Fruit fly (Drosophila melanogaster) whole organism, embryonic: ENCODE results near the gene Kap3.

ENCODE experiments used
- Atf6 ChIP-seq: fragments of 200-800 bp; sonication (Bioruptor generic); IDR thresholded peaks from 2 replicates; pipeline ENCODE4 v1.3.6; 2022; ENCODE audit warnings: missing biosample characterization, missing genetic modification characterization
- Bteb2 ChIP-seq: fragments of 200-800 bp; sonication (Bioruptor generic); optimal IDR thresholded peaks from 2 replicates; lab custom pipeline; 2016; ENCODE audit warnings: missing biosample characterization, missing genetic modification characterization
- CG1024 ChIP-seq: fragments of 200-800 bp; sonication (Bioruptor generic); IDR thresholded peaks from 2 replicates; pipeline ENCODE4 v1.3.6; 2022; ENCODE audit warnings: missing biosample characterization, missing genetic modification characterization
- CG10267 ChIP-seq: fragments of 200-800 bp; sonication (Bioruptor generic); optimal IDR thresholded peaks from 2 replicates; lab custom pipeline; 2018; ENCODE audit warnings: missing biosample characterization, mild to moderate bottlenecking, missing genetic modification characterization, moderate library complexity
- CG11695 ChIP-seq: fragments of 200-800 bp; sonication (Bioruptor generic); IDR thresholded peaks from 3 replicates; pipeline ENCODE4 v1.3.6; 2022; ENCODE audit warnings: missing biosample characterization, missing genetic modification characterization
- CG12769 ChIP-seq: fragments of 200-800 bp; sonication (Bioruptor generic); optimal IDR thresholded peaks from 2 replicates; lab custom pipeline; 2019; ENCODE audit warnings: missing biosample characterization, mild to moderate bottlenecking, missing genetic modification characterization, moderate library complexity
- CG14860 ChIP-seq: fragments of 200-800 bp; sonication (Bioruptor generic); IDR thresholded peaks from 3 replicates; pipeline ENCODE4 v1.3.6; 2022; ENCODE audit warnings: missing biosample characterization, missing genetic modification characterization; ENCODE audit not compliant: partially characterized antibody
- CG15479 ChIP-seq: fragments of 200-800 bp; sonication (Bioruptor generic); optimal IDR thresholded peaks from 3 replicates; lab custom pipeline; 2019; ENCODE audit warnings: missing biosample characterization, mild to moderate bottlenecking, missing genetic modification characterization, moderate library complexity
- CG1602 ChIP-seq: fragments of 200-800 bp; sonication (Bioruptor generic); optimal IDR thresholded peaks from 3 replicates; lab custom pipeline; 2016; ENCODE audit warnings: missing biosample characterization, missing genetic modification characterization
- CG17829 ChIP-seq: fragments of 200-800 bp; optimal IDR thresholded peaks from 2 replicates; lab custom pipeline; 2019; ENCODE audit warnings: missing biosample characterization, mild to moderate bottlenecking, missing genetic modification characterization, moderate library complexity
- CG31388 ChIP-seq: fragments of 200-800 bp; sonication (Bioruptor generic); optimal IDR thresholded peaks from 2 replicates; lab custom pipeline; 2016; ENCODE audit warnings: missing biosample characterization, missing genetic modification characterization
- CG32532 ChIP-seq: fragments of 200-800 bp; sonication (Bioruptor generic); IDR thresholded peaks from 2 replicates; pipeline ENCODE4 v1.3.6; 2022; ENCODE audit warnings: missing biosample characterization, missing genetic modification characterization
- CG3281 ChIP-seq: fragments of 200-800 bp; sonication (Bioruptor generic); optimal IDR thresholded peaks from 3 replicates; lab custom pipeline; 2017; ENCODE audit warnings: missing biosample characterization, mild to moderate bottlenecking, missing genetic modification characterization
- CG4360 ChIP-seq: fragments of 200-800 bp; sonication (Bioruptor generic); IDR thresholded peaks from 2 replicates; pipeline ENCODE4 v1.3.6; 2022; ENCODE audit warnings: missing biosample characterization, missing genetic modification characterization
- CG4424 ChIP-seq: fragments of 200-800 bp; sonication (Bioruptor generic); optimal IDR thresholded peaks from 3 replicates; lab custom pipeline; 2016; ENCODE audit warnings: missing biosample characterization, missing genetic modification characterization
- CG4617 ChIP-seq: fragments of 200-800 bp; sonication (Bioruptor generic); optimal IDR thresholded peaks from 3 replicates; lab custom pipeline; 2016; ENCODE audit warnings: missing biosample characterization, missing genetic modification characterization, borderline replicate concordance
- CG6791 ChIP-seq: fragments of 200-800 bp; sonication (Bioruptor generic); IDR thresholded peaks from 3 replicates; pipeline ENCODE4 v1.3.6; 2022; ENCODE audit warnings: missing biosample characterization, missing genetic modification characterization; ENCODE audit not compliant: partially characterized antibody
- CG9215 ChIP-seq: fragments of 200-800 bp; sonication (Bioruptor generic); IDR thresholded peaks from 2 replicates; pipeline ENCODE4 v1.3.6; 2022; ENCODE audit warnings: missing biosample characterization, missing genetic modification characterization
- CHES-1-like ChIP-seq: fragments of 200-800 bp; sonication (Bioruptor generic); optimal IDR thresholded peaks from 2 replicates; lab custom pipeline; 2016; ENCODE audit warnings: missing biosample characterization, missing genetic modification characterization
- Doc3 ChIP-seq: fragments of 200-800 bp; sonication (Bioruptor generic); IDR thresholded peaks from 3 replicates; pipeline ENCODE4 v1.3.6; 2022; ENCODE audit warnings: missing biosample characterization, missing genetic modification characterization; ENCODE audit not compliant: partially characterized antibody
- Ets65A ChIP-seq: fragments of 200-800 bp; sonication (Bioruptor generic); peaks from one replicate; lab custom pipeline; 2016; ENCODE audit warnings: missing biosample characterization, missing genetic modification characterization
- Ets97D ChIP-seq: fragments of 200-800 bp; sonication (Bioruptor generic); optimal IDR thresholded peaks from 3 replicates; lab custom pipeline; 2016; ENCODE audit warnings: missing biosample characterization, missing genetic modification characterization
- HmgZ ChIP-seq: fragments of 200-800 bp; sonication (Bioruptor generic); optimal IDR thresholded peaks from 2 replicates; lab custom pipeline; 2018; ENCODE audit warnings: missing biosample characterization, mild to moderate bottlenecking, missing genetic modification characterization
- Hr78 ChIP-seq, 2 experiments: fragments of 200-800 bp in 1 of 2; fragments of >200 bp in 1 of 2; sonication (Bioruptor generic) in 1 of 2; optimal IDR thresholded peaks; 2 replicates each; lab custom pipeline; 2017 to 2019; ENCODE audit warnings: missing biosample characterization in 2 of 2, missing genetic modification characterization in 2 of 2, mild to moderate bottlenecking in 1 of 2, moderate library complexity in 1 of 2
- Myb ChIP-seq: fragments of 200-800 bp; sonication (Bioruptor generic); optimal IDR thresholded peaks from 2 replicates; lab custom pipeline; 2016; ENCODE audit warnings: missing biosample characterization, missing genetic modification characterization
- NFAT ChIP-seq: fragments of 200-800 bp; sonication (Bioruptor generic); IDR thresholded peaks from 2 replicates; pipeline ENCODE4 v1.3.6; 2022; ENCODE audit warnings: missing biosample characterization, missing genetic modification characterization
- Sin3A ChIP-seq: fragments of >200 bp; optimal IDR thresholded peaks from 2 replicates; lab custom pipeline; 2018
- Sry-δ ChIP-seq: fragments of 200-800 bp; sonication (Bioruptor generic); optimal IDR thresholded peaks from 2 replicates; lab custom pipeline; 2016; ENCODE audit warnings: missing biosample characterization, missing genetic modification characterization
- da ChIP-seq: fragments of 200-800 bp; sonication (Bioruptor generic); optimal IDR thresholded peaks from 2 replicates; lab custom pipeline; 2016; ENCODE audit warnings: missing biosample characterization, missing genetic modification characterization
- dan ChIP-seq: fragments of 200-800 bp; sonication (Bioruptor generic); IDR thresholded peaks from 2 replicates; pipeline ENCODE4 v1.3.6; 2022; ENCODE audit warnings: missing biosample characterization, missing genetic modification characterization
- dimm ChIP-seq: fragments of 200-800 bp; sonication (Bioruptor generic); IDR thresholded peaks from 2 replicates; pipeline ENCODE4 v1.3.6; 2022; ENCODE audit warnings: missing biosample characterization, missing genetic modification characterization
- hb ChIP-seq: fragments of 200-800 bp; sonication (Bioruptor generic); IDR thresholded peaks from 3 replicates; pipeline ENCODE4 v1.3.6; 2022; ENCODE audit warnings: missing biosample characterization, missing genetic modification characterization; ENCODE audit not compliant: partially characterized antibody
- hbn ChIP-seq: fragments of 200-800 bp; sonication (Bioruptor generic); IDR thresholded peaks from 2 replicates; pipeline ENCODE4 v1.3.6; 2022; ENCODE audit warnings: missing biosample characterization, missing genetic modification characterization; ENCODE audit not compliant: partially characterized antibody
- her ChIP-seq: fragments of 200-800 bp; sonication (Bioruptor generic); optimal IDR thresholded peaks from 2 replicates; lab custom pipeline; 2016; ENCODE audit warnings: missing biosample characterization, missing genetic modification characterization
- insv ChIP-seq, 2 experiments: fragments of 200-800 bp; sonication (Bioruptor generic); optimal IDR thresholded peaks; 3 replicates each; lab custom pipeline; 2016 to 2018; ENCODE audit warnings: missing biosample characterization in 2 of 2, missing genetic modification characterization in 2 of 2
- inv ChIP-seq: fragments of 200-800 bp; sonication (Bioruptor generic); IDR thresholded peaks from 2 replicates; pipeline ENCODE4 v1.3.6; 2022; ENCODE audit warnings: missing biosample characterization, missing genetic modification characterization; ENCODE audit not compliant: partially characterized antibody
- lilli ChIP-seq: fragments of 200-800 bp; sonication (Bioruptor generic); optimal IDR thresholded peaks from 3 replicates; lab custom pipeline; 2016; ENCODE audit warnings: missing biosample characterization, missing genetic modification characterization
- mam ChIP-seq: fragments of 200-800 bp; sonication (Bioruptor generic); optimal IDR thresholded peaks from 3 replicates; lab custom pipeline; 2016; ENCODE audit warnings: missing biosample characterization, missing genetic modification characterization
- mirr ChIP-seq: fragments of 200-800 bp; sonication (Bioruptor generic); optimal IDR thresholded peaks from 3 replicates; lab custom pipeline; 2018; ENCODE audit warnings: missing biosample characterization, mild to moderate bottlenecking, missing genetic modification characterization
- row ChIP-seq: fragments of 200-800 bp; sonication (Bioruptor generic); IDR thresholded peaks from 3 replicates; pipeline ENCODE4 v1.3.6; 2022; ENCODE audit warnings: missing biosample characterization, missing genetic modification characterization
- slbo ChIP-seq: fragments of 200-800 bp; sonication (Bioruptor generic); IDR thresholded peaks from 2 replicates; pipeline ENCODE4 v1.3.6; 2022; ENCODE audit warnings: missing biosample characterization, missing genetic modification characterization
- slp2 ChIP-seq: fragments of 200-800 bp; sonication (Bioruptor generic); optimal IDR thresholded peaks from 2 replicates; lab custom pipeline; 2016; ENCODE audit warnings: missing biosample characterization, missing genetic modification characterization
- stc ChIP-seq: fragments of 200-800 bp; sonication (Bioruptor generic); IDR thresholded peaks from 2 replicates; pipeline ENCODE4 v1.3.6; 2022; ENCODE audit warnings: missing biosample characterization, missing genetic modification characterization
- stwl ChIP-seq: fragments of 200-800 bp; sonication (Bioruptor generic); optimal IDR thresholded peaks from 3 replicates; lab custom pipeline; 2018; ENCODE audit warnings: missing biosample characterization, mild to moderate bottlenecking, missing genetic modification characterization, moderate library complexity
- tna ChIP-seq: fragments of 200-800 bp; sonication (Bioruptor generic); IDR thresholded peaks from 2 replicates; pipeline ENCODE4 v1.3.6; 2022; ENCODE audit warnings: missing biosample characterization, missing genetic modification characterization; ENCODE audit not compliant: partially characterized antibody
- trh ChIP-seq: fragments of 200-800 bp; sonication (Bioruptor generic); optimal IDR thresholded peaks from 2 replicates; lab custom pipeline; 2016; ENCODE audit warnings: missing biosample characterization, missing genetic modification characterization
- vvl ChIP-seq: fragments of 200-800 bp; sonication (Bioruptor generic); IDR thresholded peaks from 2 replicates; pipeline ENCODE4 v1.3.6; 2022; ENCODE audit warnings: missing biosample characterization, missing genetic modification characterization
- z ChIP-seq: fragments of 200-800 bp; sonication (Bioruptor generic); IDR thresholded peaks from 3 replicates; pipeline ENCODE4 v1.3.6; 2022; ENCODE audit warnings: missing biosample characterization, missing genetic modification characterization
- zen ChIP-seq: fragments of 200-800 bp; sonication (Bioruptor generic); optimal IDR thresholded peaks from 3 replicates; lab custom pipeline; 2018; ENCODE audit warnings: missing biosample characterization, mild to moderate bottlenecking, missing genetic modification characterization, moderate library complexity
- zen2 ChIP-seq: fragments of 200-800 bp; sonication (Bioruptor generic); IDR thresholded peaks from 3 replicates; pipeline ENCODE4 v1.3.6; 2022; ENCODE audit warnings: missing biosample characterization, missing genetic modification characterization; ENCODE audit not compliant: partially characterized antibody

Gene Kap3

dm6 chrX:11325175-11325768 is 14.6 kb downstream of the Kap3 start, which contains the start of gene Gapvd1 (continued):
- TF ChIP-seq HmgZ (peak; percentile 43), Atf6 (GFP tag; lab: Robert Waterston, UW) (no peak), CG14860 (GFP tag; lab: Robert Waterston, UW) (peak; percentile 80), CG1602 (GFP tag; lab: Kevin White, UChicago) (no peak), lilli (peak; percentile 44), slbo (GFP tag; lab: Robert Waterston, UW) (peak; percentile 44; the same call in 1 of the 2 replicates), CG17829 (tag; lab: Kevin White, UChicago) (peak; percentile 12), trh (no peak), zen2 (GFP tag; lab: Robert Waterston, UW) (peak; percentile 73), stc (GFP tag; lab: Robert Waterston, UW) (peak; percentile 22; the same call in 1 of the 2 replicates), CG10267 (tag; lab: Kevin White, UChicago) (peak; percentile 37), CG4360 (peak; percentile 93), CG9215 (GFP tag; lab: Robert Waterston, UW) (no peak), hbn (peak; percentile 70), Ets97D (GFP tag; lab: Kevin White, UChicago) (peak; percentile 28), CG6791 (GFP tag; lab: Robert Waterston, UW) (peak; percentile 92), vvl (GFP tag; lab: Robert Waterston, UW) (peak; percentile 33; the same call in 1 of the 2 replicates), mam (GFP tag; lab: Kevin White, UChicago) (peak; percentile 16), CG32532 (GFP tag; lab: Robert Waterston, UW) (peak; percentile 44), Sin3A (peak; percentile 37), z (no peak), mirr (GFP tag; lab: Kevin White, UChicago) (no peak), Bteb2 (GFP tag; lab: Kevin White, UChicago) (peak; percentile 21), Ets65A (GFP tag; lab: Kevin White, UChicago) (peak; percentile 43), dimm (GFP tag; lab: Robert Waterston, UW) (no peak), CG4617 (peak; percentile 60), Sry-δ (GFP tag; lab: Kevin White, UChicago) (peak; percentile 92), NFAT (GFP tag; lab: Robert Waterston, UW) (peak; percentile 53; the same call in 1 of the 2 replicates), CG15479 (GFP tag; lab: Kevin White, UChicago) (peak; percentile 49), slp2 (GFP tag; lab: Kevin White, UChicago) (no peak), stwl (tag; lab: Kevin White, UChicago) (peak; percentile 53), CG11695 (GFP tag; lab: Robert Waterston, UW) (no peak), CG3281 (no peak), zen (no peak), insv (GFP tag; optimal IDR thresholded peaks at IDR 0.05; lab: Kevin White, UChicago) (peak in 1 of 2 experiments; percentile 56), CG31388 (no peak), dan (GFP tag; lab: Robert Waterston, UW) (no peak), row (GFP tag; lab: Robert Waterston, UW) (peak; percentile 48), inv (peak; percentile 72), da (GFP tag; lab: Kevin White, UChicago) (no peak), Hr78 (GFP tag; optimal IDR thresholded peaks at IDR 0.05; lab: Kevin White, UChicago) (no peak), CG1024 (GFP tag; lab: Robert Waterston, UW) (no peak), Doc3 (GFP tag; lab: Robert Waterston, UW) (peak; percentile 75), CG4424 (GFP tag; lab: Kevin White, UChicago) (peak; percentile 10), CG12769 (tag; lab: Kevin White, UChicago) (peak; percentile 34), hb (GFP tag; lab: Robert Waterston, UW) (peak; percentile 71), Myb (peak; percentile 17), her (GFP tag; lab: Kevin White, UChicago) (peak; percentile 25), tna (GFP tag; lab: Robert Waterston, UW) (peak; percentile 80), CHES-1-like (peak; percentile 39)
